Worm (Caenorhabditis elegans) whole organism, L1 larva: Measurements from ENCODE around the gene srj-1.
A peak's percentile ranks its signal among the peaks of the same experiment; 100 is the strongest.

ENCODE experiments used
- C16A3.4 ChIP-seq: fragments of 150-350 bp; optimal IDR thresholded peaks from 2 replicates; lab custom pipeline; 2014; ENCODE audit warnings: missing biosample characterization, missing genetic modification characterization
- alr-1 ChIP-seq: fragments of 200-800 bp; sonication (Bioruptor generic); optimal IDR thresholded peaks from 2 replicates; lab custom pipeline; 2018; ENCODE audit warnings: borderline replicate concordance, mild to moderate bottlenecking, missing genetic modification characterization, missing compliant biosample characterization
- blmp-1 ChIP-seq: fragments of 150-350 bp; optimal IDR thresholded peaks from 2 replicates; lab custom pipeline; 2014; ENCODE audit warnings: missing biosample characterization, missing genetic modification characterization
- ceh-63 ChIP-seq: fragments of 200-800 bp; sonication (Bioruptor generic); optimal IDR thresholded peaks from 2 replicates; lab custom pipeline; 2018; ENCODE audit warnings: mild to moderate bottlenecking, missing genetic modification characterization, missing compliant biosample characterization
- ceh-8 ChIP-seq: fragments of 200-800 bp; sonication (Bioruptor generic); optimal IDR thresholded peaks from 2 replicates; lab custom pipeline; 2018; ENCODE audit warnings: mild to moderate bottlenecking, missing genetic modification characterization, moderate library complexity, missing compliant biosample characterization
- ceh-82 ChIP-seq, 3 experiments: fragments of 150-350 bp in 1 of 3; sonication (generic microtip) in 2 of 3; optimal IDR thresholded peaks; 2 replicates each; lab custom pipeline; 2014 to 2017; ENCODE audit warnings: missing biosample characterization in 3 of 3, missing genetic modification characterization in 3 of 3
- ceh-88 ChIP-seq: fragments of 200-800 bp; sonication (Bioruptor generic); IDR thresholded peaks from 2 replicates; pipeline ENCODE4 v1.3.6; 2022; ENCODE audit warnings: missing genetic modification characterization, missing compliant biosample characterization
- ceh-90 ChIP-seq: sonication (generic microtip); optimal IDR thresholded peaks from 2 replicates; lab custom pipeline; 2016; ENCODE audit warnings: missing genetic modification characterization, missing compliant biosample characterization
- ces-1 ChIP-seq: fragments of 150-350 bp; optimal IDR thresholded peaks from 2 replicates; lab custom pipeline; 2014; ENCODE audit warnings: missing biosample characterization, missing genetic modification reagents, missing genetic modification characterization
- dsc-1 ChIP-seq: sonication (generic microtip); optimal IDR thresholded peaks from 2 replicates; lab custom pipeline; 2016; ENCODE audit warnings: mild to moderate bottlenecking, missing genetic modification characterization, missing compliant biosample characterization
- efl-1 ChIP-seq, 4 experiments: fragments of 150-350 bp; optimal IDR thresholded peaks in 3 of 4; peaks in 1 of 4; 1 replicate in 1 of 4; 2 replicates in 3 of 4; lab custom pipeline; 2014; ENCODE audit warnings: missing biosample characterization in 2 of 4, missing genetic modification characterization in 2 of 4, missing genetic modification reagents in 2 of 4
- efl-3 ChIP-seq: fragments of 200-800 bp; sonication (Bioruptor generic); optimal IDR thresholded peaks from 2 replicates; lab custom pipeline; 2018; ENCODE audit warnings: mild to moderate bottlenecking, missing genetic modification characterization, missing compliant biosample characterization
- egl-13 ChIP-seq: sonication (generic microtip); optimal IDR thresholded peaks from 2 replicates; lab custom pipeline; 2016; ENCODE audit warnings: missing genotype, missing genetic modification reagents, missing genetic modification characterization, missing compliant biosample characterization
- elt-2 ChIP-seq: sonication (generic microtip); optimal IDR thresholded peaks from 2 replicates; lab custom pipeline; 2016; ENCODE audit warnings: missing genetic modification characterization, mild to moderate bottlenecking, inconsistent platforms, missing compliant biosample characterization, missing genetic modification reagents
- fkh-4 ChIP-seq: sonication (generic microtip); optimal IDR thresholded peaks from 2 replicates; lab custom pipeline; 2016; ENCODE audit warnings: missing compliant biosample characterization, missing genetic modification characterization, borderline replicate concordance
- fkh-8 ChIP-seq: sonication (generic microtip); optimal IDR thresholded peaks from 2 replicates; lab custom pipeline; 2016; ENCODE audit warnings: mild to moderate bottlenecking, missing genetic modification characterization, missing compliant biosample characterization
- fos-1 ChIP-seq: fragments of 150-350 bp; optimal IDR thresholded peaks from 2 replicates; lab custom pipeline; 2014; ENCODE audit warnings: missing biosample characterization, missing genetic modification characterization
- grh-1 ChIP-seq: fragments of 200-800 bp; sonication (Bioruptor generic); IDR thresholded peaks from 2 replicates; pipeline ENCODE4 v1.3.6; 2022; ENCODE audit warnings: missing genetic modification reagents, missing genetic modification characterization, missing compliant biosample characterization
- hlh-17 ChIP-seq: fragments of 200-800 bp; sonication (Bioruptor generic); optimal IDR thresholded peaks from 2 replicates; lab custom pipeline; 2018; ENCODE audit warnings: missing genetic modification characterization, mild to moderate bottlenecking, missing compliant biosample characterization, moderate library complexity, borderline replicate concordance
- irx-1 ChIP-seq: sonication (generic microtip); optimal IDR thresholded peaks from 2 replicates; lab custom pipeline; 2016; ENCODE audit warnings: missing genetic modification characterization, missing compliant biosample characterization
- isw-1 ChIP-seq: fragments of 200-800 bp; sonication (Bioruptor generic); IDR thresholded peaks from 2 replicates; pipeline ENCODE4 v1.3.6; 2022; ENCODE audit warnings: missing genetic modification characterization, missing compliant biosample characterization
- jun-1 ChIP-seq: fragments of 150-350 bp; optimal IDR thresholded peaks from 2 replicates; lab custom pipeline; 2014; ENCODE audit warnings: missing biosample characterization, missing genetic modification reagents, missing genetic modification characterization
- lin-13 ChIP-seq: fragments of 150-350 bp; optimal IDR thresholded peaks from 2 replicates; lab custom pipeline; 2014; ENCODE audit warnings: missing biosample characterization, missing genetic modification reagents, missing genetic modification characterization
- lin-14 ChIP-seq: fragments of 200-800 bp; sonication (Bioruptor generic); optimal IDR thresholded peaks from 2 replicates; lab custom pipeline; 2018; ENCODE audit warnings: mild to moderate bottlenecking, missing genetic modification characterization, moderate library complexity, missing compliant biosample characterization
- lin-15B ChIP-seq: fragments of 150-350 bp; sonication (generic microtip); optimal IDR thresholded peaks from 3 replicates; lab custom pipeline; 2014; ENCODE audit warnings: missing biosample characterization, missing genetic modification characterization
- lin-35 ChIP-seq, 2 experiments: fragments of 150-350 bp; optimal IDR thresholded peaks; 2 replicates each; lab custom pipeline; 2014; ENCODE audit warnings: missing biosample characterization in 2 of 2, missing genetic modification characterization in 2 of 2, missing genetic modification reagents in 2 of 2
- lir-3 ChIP-seq: sonication (generic microtip); optimal IDR thresholded peaks from 2 replicates; lab custom pipeline; 2016; ENCODE audit warnings: mild to moderate bottlenecking, missing genetic modification characterization, moderate library complexity, missing compliant biosample characterization; ENCODE audit not compliant: poor library complexity
- lsy-2 ChIP-seq, 2 experiments: fragments of 150-350 bp; optimal IDR thresholded peaks; 2 replicates each; lab custom pipeline; 2014; ENCODE audit warnings: missing biosample characterization in 2 of 2, missing genetic modification characterization in 2 of 2
- mef-2 ChIP-seq: fragments of 150-350 bp; optimal IDR thresholded peaks from 2 replicates; lab custom pipeline; 2014; ENCODE audit warnings: missing biosample characterization, missing genetic modification characterization
- mep-1 ChIP-seq: fragments of 150-350 bp; optimal IDR thresholded peaks from 2 replicates; lab custom pipeline; 2014; ENCODE audit warnings: missing biosample characterization, missing genetic modification characterization
- nhr-11 ChIP-seq: fragments of 150-350 bp; optimal IDR thresholded peaks from 2 replicates; lab custom pipeline; 2014; ENCODE audit warnings: missing biosample characterization, missing genetic modification characterization
- nhr-19 ChIP-seq: fragments of 200-800 bp; sonication (Bioruptor generic); conservative IDR thresholded peaks from 2 replicates; pipeline ENCODE4 v1.3.6; 2022; ENCODE audit warnings: missing genetic modification characterization, missing compliant biosample characterization
- nhr-20 ChIP-seq: sonication (generic microtip); optimal IDR thresholded peaks from 2 replicates; lab custom pipeline; 2016; ENCODE audit warnings: mild to moderate bottlenecking, missing genetic modification characterization, missing compliant biosample characterization
- nhr-47 ChIP-seq: sonication (generic microtip); optimal IDR thresholded peaks from 2 replicates; lab custom pipeline; 2016; ENCODE audit warnings: mild to moderate bottlenecking, missing genetic modification characterization, moderate library complexity, missing compliant biosample characterization
- nhr-71 ChIP-seq: sonication (generic microtip); optimal IDR thresholded peaks from 2 replicates; lab custom pipeline; 2016; ENCODE audit warnings: mild to moderate bottlenecking, missing genetic modification characterization, moderate library complexity, missing compliant biosample characterization
- nhr-77 ChIP-seq: fragments of 150-350 bp; optimal IDR thresholded peaks from 2 replicates; lab custom pipeline; 2014; ENCODE audit warnings: missing biosample characterization, missing genetic modification characterization
- nhr-85 ChIP-seq: sonication (generic microtip); peaks from one replicate; lab custom pipeline; 2016; ENCODE audit warnings: missing genetic modification characterization, inconsistent platforms, missing compliant biosample characterization
- nhr-90 ChIP-seq: sonication (generic microtip); optimal IDR thresholded peaks from 2 replicates; lab custom pipeline; 2016; ENCODE audit warnings: mild to moderate bottlenecking, missing genetic modification characterization, missing compliant biosample characterization; ENCODE audit not compliant: poor library complexity
- pax-3 ChIP-seq: fragments of 200-800 bp; sonication (Bioruptor generic); optimal IDR thresholded peaks from 2 replicates; lab custom pipeline; 2018; ENCODE audit warnings: mild to moderate bottlenecking, missing genetic modification characterization, moderate library complexity, missing compliant biosample characterization
- pqm-1 ChIP-seq: sonication (generic microtip); optimal IDR thresholded peaks from 3 replicates; lab custom pipeline; 2017; ENCODE audit warnings: missing biosample characterization, missing genetic modification characterization
- rnt-1 ChIP-seq: sonication (generic microtip); optimal IDR thresholded peaks from 2 replicates; lab custom pipeline; 2016; ENCODE audit warnings: mild to moderate bottlenecking, missing genetic modification characterization, moderate library complexity, missing compliant biosample characterization
- snpc-4 ChIP-seq: fragments of 150-350 bp; optimal IDR thresholded peaks from 2 replicates; lab custom pipeline; 2014; ENCODE audit warnings: missing biosample characterization, missing genetic modification characterization
- snu-23 ChIP-seq: sonication (generic microtip); optimal IDR thresholded peaks from 2 replicates; lab custom pipeline; 2016; ENCODE audit warnings: missing genetic modification characterization, missing compliant biosample characterization
- sox-4 ChIP-seq: sonication (generic microtip); optimal IDR thresholded peaks from 2 replicates; lab custom pipeline; 2016; ENCODE audit warnings: missing genetic modification characterization, missing compliant biosample characterization
- swsn-7 ChIP-seq: sonication (generic microtip); optimal IDR thresholded peaks from 2 replicates; lab custom pipeline; 2016; ENCODE audit warnings: missing genetic modification characterization, missing compliant biosample characterization
- tbx-2 ChIP-seq: sonication (generic microtip); optimal IDR thresholded peaks from 2 replicates; lab custom pipeline; 2016; ENCODE audit warnings: missing genetic modification characterization, missing compliant biosample characterization
- unc-130 ChIP-seq: fragments of 150-350 bp; optimal IDR thresholded peaks from 2 replicates; lab custom pipeline; 2017; ENCODE audit warnings: missing biosample characterization, missing genetic modification characterization, inconsistent platforms
- unc-86 ChIP-seq: sonication (generic microtip); optimal IDR thresholded peaks from 2 replicates; lab custom pipeline; 2016; ENCODE audit warnings: missing genetic modification characterization, missing compliant biosample characterization
- vab-15 ChIP-seq: sonication (generic microtip); optimal IDR thresholded peaks from 2 replicates; lab custom pipeline; 2017; ENCODE audit warnings: missing genotype, mild to moderate bottlenecking, missing genetic modification characterization, missing compliant biosample characterization
- xbp-1 ChIP-seq: sonication (generic microtip); optimal IDR thresholded peaks from 2 replicates; lab custom pipeline; 2016; ENCODE audit warnings: missing genetic modification characterization, missing compliant biosample characterization

Gene srj-1

ce11 chrIV:11961485-11962255 is 3.6 kb downstream of the srj-1 start, which contains the start of gene ZK829.7:
Gene ZK829.7, minus strand, starts transcription at chrIV:11961535.
- TF ChIP-seq fkh-4 (tag; lab: Kevin White, UChicago) (peak; percentile 29), unc-130 (peak; percentile 68), efl-1 (optimal IDR thresholded peaks at IDR 0.05; lab: Kevin White, UChicago) (peak; percentile 90 to 97), efl-1 (GFP tag; optimal IDR thresholded peaks at IDR 0.05 in 1 of 2; lab: Kevin White, UChicago) (peak; percentile 92 to 100), tbx-2 (peak; percentile 83), lin-35 (GFP tag; optimal IDR thresholded peaks at IDR 0.05; lab: Kevin White, UChicago) (peak; percentile 92 to 96), mep-1 (tag; lab: Kevin White, UChicago) (peak; percentile 91), ceh-88 (GFP tag; lab: Robert Waterston, UW) (peak; percentile 42; the same call in 1 of the 2 replicates), nhr-71 (tag; lab: Kevin White, UChicago) (peak; percentile 91), lin-13 (GFP tag; lab: Kevin White, UChicago) (peak; percentile 62), fos-1 (peak; percentile 67), nhr-20 (peak; percentile 82), ceh-8 (peak; percentile 43), ces-1 (no peak), snu-23 (peak; percentile 80), pax-3 (tag; lab: Kevin White, UChicago) (peak; percentile 43), ceh-63 (GFP tag; lab: Kevin White, UChicago) (no peak), efl-3 (GFP tag; lab: Kevin White, UChicago) (no peak), alr-1 (tag; lab: Kevin White, UChicago) (no peak), elt-2 (tag; lab: Kevin White, UChicago) (peak; percentile 76), xbp-1 (peak; percentile 71), jun-1 (tag; lab: Kevin White, UChicago) (peak; percentile 61), irx-1 (tag; lab: Kevin White, UChicago) (peak; percentile 79), rnt-1 (tag; lab: Kevin White, UChicago) (peak; percentile 80), lin-15B (peak; percentile 36), nhr-90 (tag; lab: Kevin White, UChicago) (peak; percentile 88), vab-15 (tag; lab: Kevin White, UChicago) (no peak), ceh-90 (peak; percentile 18), sox-4 (peak; percentile 59), nhr-19 (GFP tag; lab: Robert Waterston, UW) (peak; percentile 83), nhr-77 (tag; lab: Kevin White, UChicago) (peak; percentile 61), nhr-11 (peak; percentile 51), nhr-85 (tag; lab: Kevin White, UChicago) (peak; percentile 95), unc-86 (tag; lab: Kevin White, UChicago) (peak; percentile 75), C16A3.4 (peak; percentile 86), ceh-82 (tag; optimal IDR thresholded peaks at IDR 0.05; lab: Kevin White, UChicago) (peak; percentile 65 to 75 (median 70)), swsn-7 (tag; lab: Kevin White, UChicago) (peak; percentile 81), fkh-8 (tag; lab: Kevin White, UChicago) (peak; percentile 67), blmp-1 (tag; lab: Kevin White, UChicago) (peak; percentile 70), isw-1 (GFP tag; lab: Robert Waterston, UW) (peak; percentile 79), hlh-17 (no peak), pqm-1 (tag; lab: Kevin White, UChicago) (no peak), snpc-4 (tag; lab: Kevin White, UChicago) (peak; percentile 40), mef-2 (tag; lab: Kevin White, UChicago) (no peak), dsc-1 (tag; lab: Kevin White, UChicago) (peak; percentile 84), lin-14 (GFP tag; lab: Kevin White, UChicago) (peak; percentile 81), grh-1 (GFP tag; lab: Robert Waterston, UW) (peak; percentile 83), lir-3 (tag; lab: Kevin White, UChicago) (peak; percentile 24), egl-13 (tag; lab: Kevin White, UChicago) (peak; percentile 47), lsy-2 (tag; optimal IDR thresholded peaks at IDR 0.05; lab: Kevin White, UChicago) (peak; percentile 80), nhr-47 (tag; lab: Kevin White, UChicago) (peak; percentile 90)
